Worm (Caenorhabditis elegans) whole organism, L1 larva: ENCODE results near the gene F28D1.6.

ENCODE experiments used
- aly-2 ChIP-seq: fragments of 150-350 bp; optimal IDR thresholded peaks from 2 replicates; lab custom pipeline; 2014; ENCODE audit warnings: missing biosample characterization, missing genetic modification characterization
- jun-1 ChIP-seq: fragments of 150-350 bp; optimal IDR thresholded peaks from 2 replicates; lab custom pipeline; 2014; ENCODE audit warnings: missing biosample characterization, missing genetic modification reagents, missing genetic modification characterization
- lin-13 ChIP-seq: fragments of 150-350 bp; optimal IDR thresholded peaks from 2 replicates; lab custom pipeline; 2014; ENCODE audit warnings: missing biosample characterization, missing genetic modification reagents, missing genetic modification characterization
- lsy-2 ChIP-seq, 2 experiments: fragments of 150-350 bp; optimal IDR thresholded peaks; 2 replicates each; lab custom pipeline; 2014; ENCODE audit warnings: missing biosample characterization in 2 of 2, missing genetic modification characterization in 2 of 2
- skn-1 ChIP-seq: fragments of 150-350 bp; optimal IDR thresholded peaks from 2 replicates; lab custom pipeline; 2014; ENCODE audit warnings: missing biosample characterization, missing genetic modification characterization
- zag-1 ChIP-seq: fragments of 150-350 bp; optimal IDR thresholded peaks from 2 replicates; lab custom pipeline; 2014; ENCODE audit warnings: missing biosample characterization, missing genetic modification characterization

DNA sequence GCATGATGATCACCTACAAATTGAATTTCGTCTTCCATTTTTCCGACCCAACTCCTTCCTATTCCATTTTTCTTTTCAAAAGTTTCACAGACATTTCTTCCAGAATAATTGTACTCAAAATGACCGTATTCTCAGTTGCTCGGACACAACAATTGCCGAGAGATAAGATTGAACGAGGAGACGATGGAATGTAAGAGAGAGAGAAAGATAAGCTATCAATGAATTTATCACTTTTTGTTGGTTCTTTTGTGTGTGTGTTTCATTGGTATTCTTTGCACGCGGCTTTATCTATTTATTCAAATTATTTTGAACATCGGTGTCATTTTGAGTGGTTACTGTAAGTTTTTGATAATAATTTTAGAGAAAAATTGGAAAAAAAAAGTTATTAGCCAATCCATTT is 35.5 kb upstream of the F28D1.6 start, which contains the start of gene ugt-65:
- no peak for TF ChIP-seq jun-1 (tag; lab: Kevin White, UChicago)
- no peak for TF ChIP-seq aly-2 (tag; lab: Kevin White, UChicago)
- no peak for TF ChIP-seq lin-13
- no peak for TF ChIP-seq lsy-2 (tag; optimal IDR thresholded peaks at IDR 0.05; lab: Kevin White, UChicago)
- no peak for TF ChIP-seq skn-1 (tag; lab: Kevin White, UChicago)
- no peak for TF ChIP-seq zag-1 (tag; lab: Kevin White, UChicago)
